Fruit fly (Drosophila melanogaster): ENCODE data around the gene glo.
A peak's percentile ranks its signal among the peaks of the same experiment; 100 is the strongest.

dm6 chr3R:11773999-11774397, 45.2 kb downstream of the glo start:
- TF ChIP-seq CG8159 (tag; optimal IDR thresholded peaks at IDR 0.05) (peak; percentile 84), CG32121 (GFP tag; IDR thresholded peaks at IDR 0.05) (peak; percentile 35; the same call in 1 of the 2 replicates), CG8301 (tag; optimal IDR thresholded peaks at IDR 0.05) (peak; percentile 36), EcR (GFP tag; optimal IDR thresholded peaks at IDR 0.05) (no peak), rn (GFP tag; IDR thresholded peaks at IDR 0.05) (no peak), D1 (tag; optimal IDR thresholded peaks at IDR 0.05) (peak; percentile 29), Snoo (tag; optimal IDR thresholded peaks at IDR 0.05) (peak; percentile 30), Ets98B (GFP tag; IDR thresholded peaks at IDR 0.05) (no peak), gl (tag; optimal IDR thresholded peaks at IDR 0.05) (no peak), Pif1A (GFP tag; optimal IDR thresholded peaks at IDR 0.05) (no peak)

Measured in whole organism, pupa.